Fruit fly (Drosophila melanogaster) whole organism, embryonic: ENCODE data around the gene CG10481.

Experiments
- Antp ChIP-seq: fragments of 200-800 bp; sonication (Bioruptor generic); optimal IDR thresholded peaks from 3 replicates; lab custom pipeline; 2016; ENCODE audit warnings: missing biosample characterization, missing genetic modification characterization
- CG10267 ChIP-seq: fragments of 200-800 bp; sonication (Bioruptor generic); optimal IDR thresholded peaks from 2 replicates; lab custom pipeline; 2018; ENCODE audit warnings: missing biosample characterization, mild to moderate bottlenecking, missing genetic modification characterization, moderate library complexity
- CG10959 ChIP-seq: fragments of 200-800 bp; sonication (Bioruptor generic); IDR thresholded peaks from 2 replicates; pipeline ENCODE4 v1.3.6; 2022; ENCODE audit warnings: missing biosample characterization, missing genetic modification characterization
- CG10979 ChIP-seq: fragments of 200-800 bp; sonication (Bioruptor generic); optimal IDR thresholded peaks from 2 replicates; lab custom pipeline; 2018; ENCODE audit warnings: missing biosample characterization, mild to moderate bottlenecking, missing genetic modification characterization, moderate library complexity
- CG11504 ChIP-seq: fragments of 200-800 bp; sonication (Bioruptor generic); optimal IDR thresholded peaks from 3 replicates; lab custom pipeline; 2019; ENCODE audit warnings: missing biosample characterization, mild to moderate bottlenecking, missing genetic modification characterization, moderate library complexity
- CG12155 ChIP-seq: fragments of 200-800 bp; sonication (Bioruptor generic); optimal IDR thresholded peaks from 3 replicates; lab custom pipeline; 2016; ENCODE audit warnings: missing biosample characterization, missing genetic modification characterization
- CG12236 ChIP-seq: fragments of 200-800 bp; sonication (Bioruptor generic); optimal IDR thresholded peaks from 2 replicates; lab custom pipeline; 2016; ENCODE audit warnings: missing biosample characterization, missing genetic modification characterization
- CG12769 ChIP-seq: fragments of 200-800 bp; sonication (Bioruptor generic); optimal IDR thresholded peaks from 2 replicates; lab custom pipeline; 2019; ENCODE audit warnings: missing biosample characterization, mild to moderate bottlenecking, missing genetic modification characterization, moderate library complexity
- CG13123 ChIP-seq: fragments of 200-800 bp; sonication (Bioruptor generic); optimal IDR thresholded peaks from 2 replicates; lab custom pipeline; 2016; ENCODE audit warnings: missing biosample characterization, missing genetic modification characterization
- CG15601 ChIP-seq: fragments of 200-800 bp; sonication (Bioruptor generic); optimal IDR thresholded peaks from 3 replicates; lab custom pipeline; 2019; ENCODE audit warnings: missing biosample characterization, mild to moderate bottlenecking, missing genetic modification characterization, moderate library complexity
- CG17361 ChIP-seq: fragments of 200-800 bp; sonication (Bioruptor generic); IDR thresholded peaks from 3 replicates; pipeline ENCODE4 v1.3.6; 2022; ENCODE audit warnings: missing biosample characterization, missing genetic modification characterization
- CG17912 ChIP-seq: fragments of 200-800 bp; sonication (Bioruptor generic); optimal IDR thresholded peaks from 2 replicates; lab custom pipeline; 2018; ENCODE audit warnings: missing biosample characterization, mild to moderate bottlenecking, missing genetic modification characterization
- CG2712 ChIP-seq: fragments of 200-800 bp; optimal IDR thresholded peaks from 3 replicates; lab custom pipeline; 2019; ENCODE audit warnings: missing biosample characterization, mild to moderate bottlenecking, missing genetic modification characterization, moderate library complexity
- CG31224 ChIP-seq: fragments of 200-800 bp; sonication (Bioruptor generic); IDR thresholded peaks from 2 replicates; pipeline ENCODE4 v1.3.6; 2022; ENCODE audit warnings: missing biosample characterization, missing genetic modification characterization
- CG7271 ChIP-seq: fragments of 200-800 bp; sonication (Bioruptor generic); optimal IDR thresholded peaks from 2 replicates; lab custom pipeline; 2018; ENCODE audit warnings: missing biosample characterization, mild to moderate bottlenecking, missing genetic modification characterization, moderate library complexity
- CG8089 ChIP-seq: fragments of 200-800 bp; sonication (Bioruptor generic); optimal IDR thresholded peaks from 3 replicates; lab custom pipeline; 2016; ENCODE audit warnings: missing biosample characterization, missing genetic modification characterization
- CG9609 ChIP-seq: fragments of 200-800 bp; sonication (Bioruptor generic); optimal IDR thresholded peaks from 3 replicates; lab custom pipeline; 2016; ENCODE audit warnings: missing biosample characterization, missing genetic modification characterization
- CHES-1-like ChIP-seq: fragments of 200-800 bp; sonication (Bioruptor generic); optimal IDR thresholded peaks from 2 replicates; lab custom pipeline; 2016; ENCODE audit warnings: missing biosample characterization, missing genetic modification characterization
- D19A ChIP-seq: fragments of 200-800 bp; optimal IDR thresholded peaks from 3 replicates; lab custom pipeline; 2019; ENCODE audit warnings: missing biosample characterization, mild to moderate bottlenecking, missing genetic modification characterization, moderate library complexity
- D19B ChIP-seq: fragments of 200-800 bp; sonication (Bioruptor generic); optimal IDR thresholded peaks from 2 replicates; lab custom pipeline; 2017; ENCODE audit warnings: missing biosample characterization, mild to moderate bottlenecking, missing genetic modification characterization
- Dbx ChIP-seq: fragments of 200-800 bp; sonication (Bioruptor generic); IDR thresholded peaks from 3 replicates; pipeline ENCODE4 v1.3.6; 2022; ENCODE audit warnings: missing biosample characterization, missing genetic modification characterization
- Dip3 ChIP-seq: fragments of 200-800 bp; sonication (Bioruptor generic); optimal IDR thresholded peaks from 3 replicates; lab custom pipeline; 2016; ENCODE audit warnings: missing biosample characterization, missing genetic modification characterization
- H2.0 ChIP-seq: fragments of 200-800 bp; sonication (Bioruptor generic); IDR thresholded peaks from 2 replicates; pipeline ENCODE4 v1.3.6; 2022; ENCODE audit warnings: missing biosample characterization, missing genetic modification characterization
- Hsf ChIP-seq: fragments of 200-800 bp; sonication (Bioruptor generic); optimal IDR thresholded peaks from 3 replicates; lab custom pipeline; 2016; ENCODE audit warnings: missing biosample characterization, missing genetic modification characterization
- Kr ChIP-seq: fragments of 200-800 bp; sonication (Bioruptor generic); optimal IDR thresholded peaks from 2 replicates; lab custom pipeline; 2017; ENCODE audit warnings: missing biosample characterization, mild to moderate bottlenecking, missing genetic modification characterization
- Lpt ChIP-seq: fragments of >200 bp; optimal IDR thresholded peaks from 2 replicates; lab custom pipeline; 2018; ENCODE audit warnings: missing biosample characterization, missing genetic modification characterization
- Oli ChIP-seq: fragments of 200-800 bp; sonication (Bioruptor generic); optimal IDR thresholded peaks from 2 replicates; lab custom pipeline; 2018; ENCODE audit warnings: missing biosample characterization, mild to moderate bottlenecking, missing genetic modification characterization, moderate library complexity
- Six4 ChIP-seq: fragments of 200-800 bp; sonication (Bioruptor generic); optimal IDR thresholded peaks from 2 replicates; lab custom pipeline; 2016; ENCODE audit warnings: missing biosample characterization, missing genetic modification characterization
- ac ChIP-seq: fragments of 200-800 bp; sonication (Bioruptor generic); optimal IDR thresholded peaks from 3 replicates; lab custom pipeline; 2017; ENCODE audit warnings: missing biosample characterization, mild to moderate bottlenecking, missing genetic modification characterization
- bsh ChIP-seq, 2 experiments: fragments of 200-800 bp; sonication (Bioruptor generic); optimal IDR thresholded peaks; 2 replicates each; lab custom pipeline; 2017 to 2018; ENCODE audit warnings: mild to moderate bottlenecking in 2 of 2, missing biosample characterization in 2 of 2, missing genetic modification characterization in 2 of 2, moderate library complexity in 1 of 2
- chn ChIP-seq: fragments of 200-800 bp; sonication (Bioruptor generic); optimal IDR thresholded peaks from 2 replicates; lab custom pipeline; 2016; ENCODE audit warnings: missing biosample characterization, missing genetic modification characterization
- crol ChIP-seq: fragments of 200-800 bp; sonication (Bioruptor generic); IDR thresholded peaks from 2 replicates; pipeline ENCODE4 v1.3.6; 2022; ENCODE audit warnings: missing biosample characterization, missing genetic modification characterization
- dmrt99B ChIP-seq: fragments of 200-800 bp; sonication (Bioruptor generic); optimal IDR thresholded peaks from 2 replicates; lab custom pipeline; 2018; ENCODE audit warnings: missing biosample characterization, mild to moderate bottlenecking, missing genetic modification characterization, moderate library complexity
- fd96Cb ChIP-seq: fragments of 200-800 bp; sonication (Bioruptor generic); optimal IDR thresholded peaks from 2 replicates; lab custom pipeline; 2018; ENCODE audit warnings: missing biosample characterization, mild to moderate bottlenecking, missing genetic modification characterization, moderate library complexity
- gcm ChIP-seq: fragments of 200-800 bp; sonication (Bioruptor generic); optimal IDR thresholded peaks from 2 replicates; lab custom pipeline; 2019; ENCODE audit warnings: missing biosample characterization, mild to moderate bottlenecking, missing genetic modification characterization, moderate library complexity
- gem ChIP-seq: fragments of 200-800 bp; sonication (Bioruptor generic); optimal IDR thresholded peaks from 2 replicates; lab custom pipeline; 2019; ENCODE audit warnings: missing biosample characterization, mild to moderate bottlenecking, missing genetic modification characterization, moderate library complexity
- inv ChIP-seq: fragments of 200-800 bp; sonication (Bioruptor generic); IDR thresholded peaks from 2 replicates; pipeline ENCODE4 v1.3.6; 2022; ENCODE audit warnings: missing biosample characterization, missing genetic modification characterization; ENCODE audit not compliant: partially characterized antibody
- kah ChIP-seq: fragments of 200-800 bp; sonication (Bioruptor generic); optimal IDR thresholded peaks from 2 replicates; lab custom pipeline; 2018; ENCODE audit warnings: missing biosample characterization, mild to moderate bottlenecking, missing genetic modification characterization
- lab ChIP-seq: fragments of 200-800 bp; sonication (Bioruptor generic); optimal IDR thresholded peaks from 3 replicates; lab custom pipeline; 2017; ENCODE audit warnings: missing biosample characterization, missing genetic modification characterization, mild to moderate bottlenecking, moderate library complexity, missing genetic modification reagents
- mam ChIP-seq: fragments of 200-800 bp; sonication (Bioruptor generic); optimal IDR thresholded peaks from 3 replicates; lab custom pipeline; 2016; ENCODE audit warnings: missing biosample characterization, missing genetic modification characterization
- mld ChIP-seq: fragments of 200-800 bp; sonication (Bioruptor generic); IDR thresholded peaks from 3 replicates; pipeline ENCODE4 v1.3.6; 2022; ENCODE audit warnings: missing biosample characterization, missing genetic modification characterization; ENCODE audit not compliant: partially characterized antibody
- oc ChIP-seq: fragments of 200-800 bp; sonication (Bioruptor generic); optimal IDR thresholded peaks from 2 replicates; lab custom pipeline; 2018; ENCODE audit warnings: missing biosample characterization, mild to moderate bottlenecking, missing genetic modification characterization, moderate library complexity
- onecut ChIP-seq: fragments of 200-800 bp; sonication (Bioruptor generic); IDR thresholded peaks from 2 replicates; pipeline ENCODE4 v1.3.6; 2022; ENCODE audit warnings: missing biosample characterization, missing genetic modification characterization
- p53 ChIP-seq: fragments of 200-800 bp; sonication (Bioruptor generic); optimal IDR thresholded peaks from 2 replicates; lab custom pipeline; 2016; ENCODE audit warnings: missing biosample characterization, missing genetic modification characterization
- pfk ChIP-seq: fragments of 200-800 bp; sonication (Bioruptor generic); optimal IDR thresholded peaks from 2 replicates; lab custom pipeline; 2018; ENCODE audit warnings: missing biosample characterization, mild to moderate bottlenecking, missing genetic modification characterization, moderate library complexity
- rib ChIP-seq: fragments of 200-800 bp; sonication (Bioruptor generic); IDR thresholded peaks from 2 replicates; pipeline ENCODE4 v1.3.6; 2022; ENCODE audit warnings: missing biosample characterization, missing genetic modification characterization
- sens-2 ChIP-seq: fragments of 200-800 bp; sonication (Bioruptor generic); IDR thresholded peaks from 2 replicates; pipeline ENCODE4 v1.3.6; 2022; ENCODE audit warnings: missing biosample characterization, missing genetic modification characterization
- sisA ChIP-seq: fragments of 200-800 bp; sonication (Bioruptor generic); IDR thresholded peaks from 2 replicates; pipeline ENCODE4 v1.3.6; 2022; ENCODE audit warnings: missing biosample characterization, missing genetic modification characterization
- sna ChIP-seq: fragments of 200-800 bp; sonication (Bioruptor generic); IDR thresholded peaks from 2 replicates; pipeline ENCODE4 v1.3.6; 2022; ENCODE audit warnings: missing biosample characterization, missing genetic modification characterization; ENCODE audit not compliant: partially characterized antibody
- unpg ChIP-seq: fragments of 200-800 bp; sonication (Bioruptor generic); optimal IDR thresholded peaks from 3 replicates; lab custom pipeline; 2018; ENCODE audit warnings: missing biosample characterization, mild to moderate bottlenecking, missing genetic modification characterization, moderate library complexity

The CG10481 gene

dm6 chr2L:19898540-19899300 is 6.4 kb upstream of the CG10481 start (continued):
- no peak for TF ChIP-seq mam (GFP tag; lab: Kevin White, UChicago)
- peak; percentile 37 for TF ChIP-seq Oli (tag; lab: Kevin White, UChicago)
- no peak for TF ChIP-seq CG31224 (GFP tag; lab: Robert Waterston, UW)
- TF ChIP-seq CG12155 (GFP tag; lab: Kevin White, UChicago), result no peak
- no peak for TF ChIP-seq chn (GFP tag; lab: Kevin White, UChicago)
- TF ChIP-seq gem, result peak; percentile 38
- peak in 1 of 2 experiments; percentile 25 for TF ChIP-seq bsh (GFP tag; optimal IDR thresholded peaks at IDR 0.05; lab: Kevin White, UChicago)
- no peak for TF ChIP-seq CG8089 (GFP tag; lab: Kevin White, UChicago)
- peak; percentile 72 for TF ChIP-seq D19B (GFP tag; lab: Kevin White, UChicago)
- TF ChIP-seq CG10267 (tag; lab: Kevin White, UChicago), result no peak
- TF ChIP-seq CG13123 (GFP tag; lab: Kevin White, UChicago), result no peak
- TF ChIP-seq unpg, result peak; percentile 26
- peak; percentile 32 for TF ChIP-seq CG11504 (tag; lab: Kevin White, UChicago)
- peak; percentile 41 for TF ChIP-seq dmrt99B
- no peak for TF ChIP-seq lab (GFP tag; lab: Kevin White, UChicago)
- no peak for TF ChIP-seq sna
- TF ChIP-seq CG17912 (GFP tag; lab: Kevin White, UChicago), result no peak
- TF ChIP-seq sisA (GFP tag; lab: Robert Waterston, UW), result peak; percentile 29; the same call in 1 of the 2 replicates
- no peak for TF ChIP-seq Antp (GFP tag; lab: Kevin White, UChicago)
- no peak for TF ChIP-seq Dbx (GFP tag; lab: Robert Waterston, UW)
- TF ChIP-seq rib (GFP tag; lab: Robert Waterston, UW), result no peak
- TF ChIP-seq oc (tag; lab: Kevin White, UChicago), result no peak
- TF ChIP-seq p53, result no peak
- peak; percentile 84 for TF ChIP-seq crol (GFP tag; lab: Robert Waterston, UW)
- TF ChIP-seq CG17361 (GFP tag; lab: Robert Waterston, UW), result peak; percentile 58; the same call in 2 of the 3 replicates
- no peak for TF ChIP-seq kah
- TF ChIP-seq CG9609 (GFP tag; lab: Kevin White, UChicago), result no peak
- TF ChIP-seq Six4 (GFP tag; lab: Kevin White, UChicago), result no peak
- no peak for TF ChIP-seq sens-2 (GFP tag; lab: Robert Waterston, UW)
- peak; percentile 29 for TF ChIP-seq CG2712 (tag; lab: Kevin White, UChicago)
- TF ChIP-seq inv (GFP tag; lab: Robert Waterston, UW), result no peak
- no peak for TF ChIP-seq CHES-1-like (GFP tag; lab: Kevin White, UChicago)
- TF ChIP-seq D19A (tag; lab: Kevin White, UChicago), result peak; percentile 7
- no peak for TF ChIP-seq CG10959 (GFP tag; lab: Robert Waterston, UW)
- TF ChIP-seq Hsf (GFP tag; lab: Kevin White, UChicago), result no peak
- TF ChIP-seq H2.0 (GFP tag; lab: Robert Waterston, UW), result no peak
- peak; percentile 16 for TF ChIP-seq CG12769
- TF ChIP-seq pfk (GFP tag; lab: Kevin White, UChicago), result no peak
- no peak for TF ChIP-seq mld (GFP tag; lab: Robert Waterston, UW)
- peak; percentile 5 for TF ChIP-seq CG15601
- TF ChIP-seq CG10979, result peak; percentile 20
- no peak for TF ChIP-seq Lpt (GFP tag; lab: Kevin White, UChicago)
- TF ChIP-seq ac, result no peak
- no peak for TF ChIP-seq onecut (GFP tag; lab: Robert Waterston, UW)
- TF ChIP-seq gcm (GFP tag; lab: Kevin White, UChicago), result no peak
- TF ChIP-seq CG7271 (tag; lab: Kevin White, UChicago), result no peak
- TF ChIP-seq CG12236 (GFP tag; lab: Kevin White, UChicago), result no peak
- no peak for TF ChIP-seq Dip3 (GFP tag; lab: Kevin White, UChicago)
- no peak for TF ChIP-seq Kr
- peak; percentile 4 for TF ChIP-seq fd96Cb
